Worm (Caenorhabditis elegans) whole organism, L2 larva: Measurements from ENCODE around the gene C46F11.6.

Source experiments
- C34F6.9 ChIP-seq: fragments of 150-350 bp; optimal IDR thresholded peaks from 2 replicates; lab custom pipeline; 2014; ENCODE audit warnings: missing biosample characterization, missing genetic modification characterization
- F13H6.1 ChIP-seq: sonication (generic microtip); optimal IDR thresholded peaks from 2 replicates; lab custom pipeline; 2016; ENCODE audit warnings: missing genetic modification characterization, missing compliant biosample characterization
- R02D3.7 ChIP-seq: fragments of 150-350 bp; optimal IDR thresholded peaks from 2 replicates; lab custom pipeline; 2014; ENCODE audit warnings: missing biosample characterization, missing genetic modification characterization
- Y55F3AM.14 ChIP-seq: fragments of 200-800 bp; sonication (Bioruptor generic); optimal IDR thresholded peaks from 2 replicates; lab custom pipeline; 2018; ENCODE audit warnings: mild to moderate bottlenecking, missing genetic modification characterization, missing compliant biosample characterization
- ZK546.5 ChIP-seq: sonication (generic microtip); optimal IDR thresholded peaks from 2 replicates; lab custom pipeline; 2017; ENCODE audit warnings: missing biosample characterization, missing genetic modification characterization
- alr-1 ChIP-seq: fragments of 150-350 bp; optimal IDR thresholded peaks from 2 replicates; lab custom pipeline; 2014; ENCODE audit warnings: missing biosample characterization, missing genetic modification characterization
- aly-2 ChIP-seq: fragments of 150-350 bp; optimal IDR thresholded peaks from 2 replicates; lab custom pipeline; 2014; ENCODE audit warnings: missing biosample characterization, missing genetic modification characterization
- ama-1 ChIP-seq: fragments of 150-350 bp; optimal IDR thresholded peaks from 2 replicates; lab custom pipeline; 2018; ENCODE audit warnings: inconsistent platforms
- blmp-1 ChIP-seq: sonication (generic microtip); optimal IDR thresholded peaks from 2 replicates; lab custom pipeline; 2017; ENCODE audit warnings: missing genetic modification characterization, mild to moderate bottlenecking, missing compliant biosample characterization, antibody characterized with exemption, moderate library complexity; ENCODE audit not compliant: insufficient read depth
- ceh-16 ChIP-seq: fragments of 150-350 bp; optimal IDR thresholded peaks from 2 replicates; lab custom pipeline; 2014; ENCODE audit warnings: missing biosample characterization, missing genetic modification characterization
- ceh-82 ChIP-seq: fragments of 150-350 bp; optimal IDR thresholded peaks from 2 replicates; lab custom pipeline; 2014; ENCODE audit warnings: missing biosample characterization, missing genetic modification characterization
- crh-2 ChIP-seq: sonication (generic microtip); optimal IDR thresholded peaks from 2 replicates; lab custom pipeline; 2017; ENCODE audit warnings: missing biosample characterization, missing genetic modification characterization
- dmd-4 ChIP-seq: sonication (generic microtip); optimal IDR thresholded peaks from 2 replicates; lab custom pipeline; 2017; ENCODE audit warnings: missing biosample characterization, missing genetic modification characterization
- egl-27 ChIP-seq: sonication (generic microtip); optimal IDR thresholded peaks from 3 replicates; lab custom pipeline; 2017; ENCODE audit warnings: missing biosample characterization, missing genetic modification reagents, missing genetic modification characterization
- elt-1 ChIP-seq: fragments of 150-350 bp; optimal IDR thresholded peaks from 2 replicates; lab custom pipeline; 2014; ENCODE audit warnings: missing biosample characterization, missing genetic modification characterization
- elt-3 ChIP-seq: sonication (generic microtip); optimal IDR thresholded peaks from 2 replicates; lab custom pipeline; 2017; ENCODE audit warnings: missing biosample characterization, missing genetic modification characterization
- fos-1 ChIP-seq: fragments of 150-350 bp; optimal IDR thresholded peaks from 2 replicates; lab custom pipeline; 2014; ENCODE audit warnings: missing biosample characterization, missing genetic modification characterization
- gmeb-1 ChIP-seq: fragments of 150-350 bp; optimal IDR thresholded peaks from 2 replicates; lab custom pipeline; 2014; ENCODE audit warnings: missing biosample characterization, missing genetic modification characterization
- lin-11 ChIP-seq: fragments of 150-350 bp; sonication (generic microtip); optimal IDR thresholded peaks from 2 replicates; lab custom pipeline; 2014; ENCODE audit warnings: missing biosample characterization, missing genetic modification characterization, inconsistent platforms, mixed read lengths
- lin-13 ChIP-seq: fragments of 150-350 bp; optimal IDR thresholded peaks from 2 replicates; lab custom pipeline; 2014; ENCODE audit warnings: missing biosample characterization, missing genetic modification reagents, missing genetic modification characterization
- lin-39 ChIP-seq: fragments of 150-350 bp; optimal IDR thresholded peaks from 2 replicates; lab custom pipeline; 2014; ENCODE audit warnings: missing biosample characterization, missing genetic modification reagents, missing genetic modification characterization
- lsy-2 ChIP-seq, 2 experiments: fragments of 150-350 bp in 1 of 2; sonication (generic microtip) in 1 of 2; optimal IDR thresholded peaks; 2 replicates each; lab custom pipeline; 2014 to 2017; ENCODE audit warnings: missing biosample characterization in 2 of 2, missing genetic modification characterization in 2 of 2
- mab-5 ChIP-seq: fragments of 150-350 bp; optimal IDR thresholded peaks from 2 replicates; lab custom pipeline; 2014; ENCODE audit warnings: missing biosample characterization, missing genetic modification characterization
- mbf-1 ChIP-seq: sonication (generic microtip); optimal IDR thresholded peaks from 2 replicates; lab custom pipeline; 2017; ENCODE audit warnings: missing biosample characterization, missing genetic modification characterization
- mdl-1 ChIP-seq, 2 experiments: fragments of 150-350 bp in 1 of 2; sonication (generic microtip) in 1 of 2; optimal IDR thresholded peaks; 2 replicates each; lab custom pipeline; 2017; ENCODE audit warnings: missing biosample characterization in 2 of 2, missing genetic modification characterization in 2 of 2
- nhr-10 ChIP-seq: sonication (generic microtip); optimal IDR thresholded peaks from 2 replicates; lab custom pipeline; 2017; ENCODE audit warnings: missing biosample characterization, missing genetic modification characterization
- nhr-11 ChIP-seq: fragments of 150-350 bp; optimal IDR thresholded peaks from 2 replicates; lab custom pipeline; 2014; ENCODE audit warnings: missing biosample characterization, missing genetic modification characterization
- nhr-12 ChIP-seq: fragments of 150-350 bp; optimal IDR thresholded peaks from 2 replicates; lab custom pipeline; 2014; ENCODE audit warnings: missing biosample characterization, missing genetic modification characterization
- nhr-129 ChIP-seq: fragments of 150-350 bp; optimal IDR thresholded peaks from 2 replicates; lab custom pipeline; 2014; ENCODE audit warnings: missing biosample characterization, missing genetic modification characterization
- nhr-21 ChIP-seq: fragments of 150-350 bp; optimal IDR thresholded peaks from 2 replicates; lab custom pipeline; 2014; ENCODE audit warnings: missing biosample characterization, missing genetic modification characterization
- nhr-23 ChIP-seq: fragments of 150-350 bp; optimal IDR thresholded peaks from 2 replicates; lab custom pipeline; 2014; ENCODE audit warnings: missing biosample characterization, missing genetic modification reagents, missing genetic modification characterization
- nhr-237 ChIP-seq: fragments of 150-350 bp; optimal IDR thresholded peaks from 2 replicates; lab custom pipeline; 2014; ENCODE audit warnings: missing biosample characterization, missing genetic modification characterization
- nhr-25 ChIP-seq: fragments of 150-350 bp; sonication (generic microtip); optimal IDR thresholded peaks from 3 replicates; lab custom pipeline; 2014; ENCODE audit warnings: missing biosample characterization, missing genetic modification characterization
- nhr-6 ChIP-seq: fragments of 150-350 bp; optimal IDR thresholded peaks from 2 replicates; lab custom pipeline; 2014; ENCODE audit warnings: missing biosample characterization, missing genetic modification characterization
- nhr-77 ChIP-seq: fragments of 150-350 bp; optimal IDR thresholded peaks from 2 replicates; lab custom pipeline; 2014; ENCODE audit warnings: missing biosample characterization, missing genetic modification characterization
- peb-1 ChIP-seq: fragments of 150-350 bp; optimal IDR thresholded peaks from 2 replicates; lab custom pipeline; 2014; ENCODE audit warnings: missing biosample characterization, missing genetic modification characterization
- sem-4 ChIP-seq: fragments of 150-350 bp; optimal IDR thresholded peaks from 2 replicates; lab custom pipeline; 2014; ENCODE audit warnings: missing biosample characterization, missing genetic modification reagents, missing genetic modification characterization
- skn-1 ChIP-seq: sonication (generic microtip); optimal IDR thresholded peaks from 2 replicates; lab custom pipeline; 2017; ENCODE audit warnings: missing biosample characterization, missing genetic modification characterization
- sma-3 ChIP-seq: sonication (generic microtip); optimal IDR thresholded peaks from 2 replicates; lab custom pipeline; 2016; ENCODE audit warnings: missing genetic modification reagents, missing genetic modification characterization, missing compliant biosample characterization
- sma-9 ChIP-seq, 2 experiments: fragments of 150-350 bp in 1 of 2; sonication (generic microtip) in 1 of 2; optimal IDR thresholded peaks; 2 replicates each; lab custom pipeline; 2014 to 2016; ENCODE audit warnings: missing genetic modification characterization in 2 of 2, mild to moderate bottlenecking in 1 of 2, missing biosample characterization in 1 of 2, missing compliant biosample characterization in 1 of 2, missing genetic modification reagents in 1 of 2, moderate library complexity in 1 of 2
- snpc-4 ChIP-seq: fragments of 150-350 bp; optimal IDR thresholded peaks from 2 replicates; lab custom pipeline; 2014; ENCODE audit warnings: missing biosample characterization, missing genetic modification characterization
- unc-39 ChIP-seq: fragments of 150-350 bp; optimal IDR thresholded peaks from 2 replicates; lab custom pipeline; 2014; ENCODE audit warnings: missing biosample characterization, missing genetic modification characterization
- unc-55 ChIP-seq: fragments of 150-350 bp; sonication (generic microtip); optimal IDR thresholded peaks from 3 replicates; lab custom pipeline; 2014; ENCODE audit warnings: missing biosample characterization, missing genetic modification reagents, missing genetic modification characterization
- unc-62 ChIP-seq: fragments of 150-350 bp; optimal IDR thresholded peaks from 2 replicates; lab custom pipeline; 2014; ENCODE audit warnings: missing biosample characterization, missing genetic modification reagents, missing genetic modification characterization
- zag-1 ChIP-seq: fragments of 150-350 bp; optimal IDR thresholded peaks from 2 replicates; lab custom pipeline; 2014; ENCODE audit warnings: missing biosample characterization, missing genetic modification characterization
- ztf-1 ChIP-seq: fragments of 200-800 bp; sonication (Bioruptor generic); conservative IDR thresholded peaks from 2 replicates; pipeline ENCODE4 v1.3.6; 2022; ENCODE audit warnings: missing genetic modification characterization, missing compliant biosample characterization
- ztf-11 ChIP-seq: sonication (generic microtip); optimal IDR thresholded peaks from 2 replicates; lab custom pipeline; 2017; ENCODE audit warnings: missing biosample characterization, missing genetic modification characterization
- ztf-4 ChIP-seq: fragments of 150-350 bp; optimal IDR thresholded peaks from 2 replicates; lab custom pipeline; 2014; ENCODE audit warnings: missing biosample characterization, missing genetic modification characterization

C46F11.6 gene

ce11 chrIII:3632379-3632778 is 37.9 kb downstream of the C46F11.6 start:
- TF ChIP-seq zag-1, result peak; percentile 2
- peak; percentile 1 for TF ChIP-seq unc-55 (GFP tag; lab: Kevin White, UChicago)
- TF ChIP-seq R02D3.7, result no peak
- TF ChIP-seq, all 48 proteins: peak for 2

DNA sequence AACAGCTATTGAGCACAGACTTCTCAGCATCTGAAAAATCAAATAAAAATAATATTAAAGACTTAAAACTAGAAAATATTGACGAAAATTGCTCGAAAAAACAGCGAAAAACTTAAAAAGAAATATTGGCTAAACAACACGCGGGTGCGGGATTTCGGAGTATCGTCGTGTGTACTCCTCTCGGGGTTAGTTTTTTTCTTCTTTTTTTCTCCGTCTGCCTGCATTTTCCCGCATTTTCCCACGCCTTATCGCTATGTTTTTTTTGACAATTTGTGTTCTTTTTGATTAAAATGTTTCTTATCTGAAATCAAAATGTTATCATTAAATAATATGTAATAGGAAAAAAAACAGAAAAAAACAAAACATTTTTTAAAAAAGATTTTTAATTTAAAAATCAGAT is 39.9 kb downstream of the C46F11.6 start, which contains the start of gene mrps-31:
TSS of gene mrps-31 (minus strand) at position 36 of the 400 bp plus-strand sequence.
- TF ChIP-seq nhr-237 (tag; lab: Kevin White, UChicago) (no peak), ZK546.5 (tag; lab: Kevin White, UChicago) (no peak), ceh-82 (no peak), ama-1 (lab: Kevin White, UChicago) (no peak), elt-1 (tag; lab: Kevin White, UChicago) (no peak), dmd-4 (tag; lab: Kevin White, UChicago) (no peak), lin-11 (tag; lab: Kevin White, UChicago) (peak; percentile 24), nhr-10 (tag; lab: Kevin White, UChicago) (no peak), lsy-2 (tag; optimal IDR thresholded peaks at IDR 0.05; lab: Kevin White, UChicago) (peak; percentile 13 to 70), nhr-21 (tag; lab: Kevin White, UChicago) (no peak), nhr-25 (no peak), sem-4 (tag; lab: Kevin White, UChicago) (no peak), fos-1 (tag; lab: Kevin White, UChicago) (peak; percentile 91), nhr-129 (tag; lab: Kevin White, UChicago) (peak; percentile 23), mdl-1 (tag; optimal IDR thresholded peaks at IDR 0.05; lab: Kevin White, UChicago) (no peak), ceh-16 (no peak), nhr-23 (tag; lab: Kevin White, UChicago) (no peak), peb-1 (tag; lab: Kevin White, UChicago) (no peak), egl-27 (tag; lab: Kevin White, UChicago) (peak; percentile 23), sma-9 (GFP tag; optimal IDR thresholded peaks at IDR 0.05; lab: Kevin White, UChicago) (peak; percentile 29), sma-9 (tag; optimal IDR thresholded peaks at IDR 0.05; lab: Kevin White, UChicago) (no peak), crh-2 (peak; percentile 62), lin-13 (GFP tag; lab: Kevin White, UChicago) (peak; percentile 44), C34F6.9 (tag; lab: Kevin White, UChicago) (peak; percentile 71), nhr-77 (tag; lab: Kevin White, UChicago) (no peak), R02D3.7 (no peak), ztf-1 (GFP tag; lab: Robert Waterston, UW) (no peak), Y55F3AM.14 (no peak), unc-55 (GFP tag; lab: Kevin White, UChicago) (peak; percentile 65), elt-3 (tag; lab: Kevin White, UChicago) (no peak), skn-1 (tag; lab: Kevin White, UChicago) (no peak), mbf-1 (tag; lab: Kevin White, UChicago) (no peak), blmp-1 (no peak), unc-62 (GFP tag; lab: Kevin White, UChicago) (no peak), nhr-12 (no peak), mab-5 (tag; lab: Kevin White, UChicago) (no peak), aly-2 (tag; lab: Kevin White, UChicago) (no peak), nhr-6 (tag; lab: Kevin White, UChicago) (no peak), lin-39 (tag; lab: Kevin White, UChicago) (no peak), unc-39 (tag; lab: Kevin White, UChicago) (no peak), zag-1 (no peak), snpc-4 (tag; lab: Kevin White, UChicago) (no peak), F13H6.1 (peak; percentile 42), nhr-11 (tag; lab: Kevin White, UChicago) (no peak), ztf-4 (tag; lab: Kevin White, UChicago) (no peak), alr-1 (tag; lab: Kevin White, UChicago) (no peak), sma-3 (GFP tag; lab: Kevin White, UChicago) (peak; percentile 54), ztf-11 (no peak), gmeb-1 (tag; lab: Kevin White, UChicago) (peak; percentile 51)
- TF ChIP-seq, all 48 proteins: peak for 13
